Worm (Caenorhabditis elegans): ENCODE results near the gene grl-28.
"Not testable (repeated sequence)": the region's sequence is repeated elsewhere in the genome, so short reads cannot be mapped to it uniquely, and the experiment has no call there.

DNA sequence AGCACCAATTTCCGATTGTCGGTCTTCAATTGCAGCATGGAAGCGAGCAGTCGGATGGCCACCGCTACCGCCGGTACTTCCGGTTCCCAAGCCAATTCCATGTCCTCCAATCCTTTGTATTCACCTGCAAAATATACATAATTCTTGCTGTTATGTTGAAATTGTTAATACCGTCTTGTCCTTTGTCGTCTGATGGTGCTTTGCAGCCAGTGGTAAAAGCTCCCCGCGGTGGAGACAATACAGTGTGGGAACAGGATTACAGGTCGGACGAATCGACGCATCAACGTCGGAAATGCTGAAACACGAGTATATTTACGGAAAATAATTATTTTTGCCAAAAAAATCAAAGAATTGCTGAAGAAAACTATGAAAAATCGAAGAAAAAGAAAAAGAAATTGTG, 12.7 kb upstream of the grl-28 start, which contains the start of gene T24A6.17:
- not testable (repeated sequence) for TF ChIP-seq unc-62 (GFP tag; optimal IDR thresholded peaks at IDR 0.05 in 1 of 2); unc-62 (tag; optimal IDR thresholded peaks at IDR 0.05); nhr-10 (tag; optimal IDR thresholded peaks at IDR 0.05)

All from whole organism, L4 larva.